Fruit fly (Drosophila melanogaster) Kc167 (cell line): Measurements from ENCODE around the gene ArfGAP3.

ENCODE experiments used
- insv ChIP-seq: fragments of >200 bp; optimal IDR thresholded peaks from 3 replicates; lab custom pipeline; 2018; ENCODE audit warnings: missing external identifiers
- psq ChIP-seq: fragments of >200 bp; optimal IDR thresholded peaks from 2 replicates; lab custom pipeline; 2017; ENCODE audit warnings: missing external identifiers
- ttk ChIP-seq: sonication (Bioruptor generic); optimal IDR thresholded peaks from 2 replicates; lab custom pipeline; 2017; ENCODE audit warnings: missing external identifiers

dm6 chr3L:22749987-22750386 lies 32.6 kb upstream of the ArfGAP3 start:
- no peak for TF ChIP-seq insv (lab: Kevin White, UChicago)
- TF ChIP-seq psq (lab: Kevin White, UChicago): no peak
- TF ChIP-seq ttk (lab: Kevin White, UChicago): no peak
